Worm (Caenorhabditis elegans) whole organism, mixed stage, embryonic: ENCODE measurements around the gene Y62E10A.23.

Source experiments
- M03D4.4 ChIP-seq: sonication (generic microtip); optimal IDR thresholded peaks from 2 replicates; lab custom pipeline; 2017; ENCODE audit warnings: mild to moderate bottlenecking, missing genetic modification characterization, missing compliant biosample characterization
- bed-3 ChIP-seq: fragments of 200-800 bp; sonication (Bioruptor generic); optimal IDR thresholded peaks from 3 replicates; lab custom pipeline; 2018; ENCODE audit warnings: mild to moderate bottlenecking, missing genetic modification characterization, moderate library complexity, missing compliant biosample characterization
- blmp-1 ChIP-seq: fragments of 150-350 bp; optimal IDR thresholded peaks from 2 replicates; lab custom pipeline; 2014; ENCODE audit warnings: missing biosample characterization, missing genetic modification characterization
- ceh-43 ChIP-seq: fragments of 200-800 bp; sonication (Bioruptor generic); optimal IDR thresholded peaks from 2 replicates; lab custom pipeline; 2018; ENCODE audit warnings: mild to moderate bottlenecking, missing genetic modification characterization, moderate library complexity, missing compliant biosample characterization
- ceh-83 ChIP-seq: fragments of 200-800 bp; sonication (Bioruptor generic); optimal IDR thresholded peaks from 2 replicates; lab custom pipeline; 2018; ENCODE audit warnings: mild to moderate bottlenecking, missing genetic modification characterization, missing compliant biosample characterization
- ces-1 ChIP-seq: fragments of 150-350 bp; optimal IDR thresholded peaks from 2 replicates; lab custom pipeline; 2014; ENCODE audit warnings: missing biosample characterization, missing genetic modification reagents, missing genetic modification characterization
- cnd-1 ChIP-seq: fragments of 200-800 bp; sonication (Bioruptor generic); optimal IDR thresholded peaks from 2 replicates; lab custom pipeline; 2018; ENCODE audit warnings: mild to moderate bottlenecking, missing genetic modification characterization, missing compliant biosample characterization
- drap-1 ChIP-seq: fragments of 200-800 bp; sonication (Bioruptor generic); optimal IDR thresholded peaks from 3 replicates; lab custom pipeline; 2018; ENCODE audit warnings: mild to moderate bottlenecking, missing genetic modification characterization, missing compliant biosample characterization
- elt-1 ChIP-seq: sonication (generic microtip); optimal IDR thresholded peaks from 2 replicates; lab custom pipeline; 2017; ENCODE audit warnings: missing genetic modification characterization, mild to moderate bottlenecking, missing compliant biosample characterization, antibody characterized with exemption, moderate library complexity, borderline replicate concordance; ENCODE audit not compliant: insufficient read depth
- elt-3 ChIP-seq: fragments of 150-350 bp; optimal IDR thresholded peaks from 2 replicates; lab custom pipeline; 2014; ENCODE audit warnings: missing biosample characterization, missing genetic modification characterization
- hlh-1 ChIP-seq: fragments of 150-350 bp; optimal IDR thresholded peaks from 2 replicates; lab custom pipeline; 2014; ENCODE audit warnings: missing biosample characterization, missing genetic modification reagents, missing genetic modification characterization
- lin-13 ChIP-seq: fragments of 150-350 bp; optimal IDR thresholded peaks from 2 replicates; lab custom pipeline; 2014; ENCODE audit warnings: missing biosample characterization, missing genetic modification characterization
- lin-32 ChIP-seq: fragments of 200-800 bp; sonication (Bioruptor generic); optimal IDR thresholded peaks from 2 replicates; lab custom pipeline; 2018; ENCODE audit warnings: mild to moderate bottlenecking, missing genetic modification characterization, missing compliant biosample characterization
- lsy-2 ChIP-seq: fragments of 150-350 bp; optimal IDR thresholded peaks from 2 replicates; lab custom pipeline; 2014; ENCODE audit warnings: missing biosample characterization, missing genetic modification characterization
- mls-2 ChIP-seq: sonication (generic microtip); optimal IDR thresholded peaks from 2 replicates; lab custom pipeline; 2016; ENCODE audit warnings: mild to moderate bottlenecking, missing genetic modification characterization, moderate library complexity, missing compliant biosample characterization
- nhr-12 ChIP-seq: fragments of 150-350 bp; optimal IDR thresholded peaks from 2 replicates; lab custom pipeline; 2014; ENCODE audit warnings: missing biosample characterization, missing genetic modification characterization
- nhr-2 ChIP-seq: fragments of 150-350 bp; optimal IDR thresholded peaks from 2 replicates; lab custom pipeline; 2014; ENCODE audit warnings: missing biosample characterization, missing genetic modification characterization
- nhr-237 ChIP-seq: fragments of 150-350 bp; optimal IDR thresholded peaks from 2 replicates; lab custom pipeline; 2014; ENCODE audit warnings: missing biosample characterization, missing genetic modification characterization
- nhr-28 ChIP-seq: fragments of 150-350 bp; optimal IDR thresholded peaks from 2 replicates; lab custom pipeline; 2014; ENCODE audit warnings: missing biosample characterization, missing genetic modification characterization
- pha-4 ChIP-seq: fragments of 150-350 bp; optimal IDR thresholded peaks from 2 replicates; lab custom pipeline; 2018; ENCODE audit warnings: missing biosample characterization, missing genetic modification reagents, missing genetic modification characterization
- sem-2 ChIP-seq: fragments of 200-800 bp; sonication (Bioruptor generic); optimal IDR thresholded peaks from 2 replicates; lab custom pipeline; 2018; ENCODE audit warnings: mild to moderate bottlenecking, missing genetic modification characterization, missing compliant biosample characterization
- sptf-1 ChIP-seq: sonication (generic microtip); optimal IDR thresholded peaks from 2 replicates; lab custom pipeline; 2017; ENCODE audit warnings: mild to moderate bottlenecking, missing genetic modification characterization, moderate library complexity, missing compliant biosample characterization
- tbx-8 ChIP-seq: fragments of 200-800 bp; sonication (Bioruptor generic); optimal IDR thresholded peaks from 2 replicates; lab custom pipeline; 2018; ENCODE audit warnings: mild to moderate bottlenecking, missing genetic modification characterization, moderate library complexity, missing compliant biosample characterization
- unc-120 ChIP-seq: sonication (generic microtip); optimal IDR thresholded peaks from 2 replicates; lab custom pipeline; 2017; ENCODE audit warnings: missing genetic modification characterization, missing compliant biosample characterization; ENCODE audit not compliant: poor library complexity, severe bottlenecking
- unc-39 ChIP-seq: fragments of 150-350 bp; optimal IDR thresholded peaks from 2 replicates; lab custom pipeline; 2014; ENCODE audit warnings: missing biosample characterization, missing genetic modification characterization
- unc-62 ChIP-seq: fragments of 150-350 bp; optimal IDR thresholded peaks from 2 replicates; lab custom pipeline; 2014; ENCODE audit warnings: missing biosample characterization, missing genetic modification reagents, missing genetic modification characterization
- zip-8 ChIP-seq: fragments of 150-350 bp; optimal IDR thresholded peaks from 2 replicates; lab custom pipeline; 2014; ENCODE audit warnings: missing biosample characterization, missing genetic modification characterization

The Y62E10A.23 gene

DNA sequence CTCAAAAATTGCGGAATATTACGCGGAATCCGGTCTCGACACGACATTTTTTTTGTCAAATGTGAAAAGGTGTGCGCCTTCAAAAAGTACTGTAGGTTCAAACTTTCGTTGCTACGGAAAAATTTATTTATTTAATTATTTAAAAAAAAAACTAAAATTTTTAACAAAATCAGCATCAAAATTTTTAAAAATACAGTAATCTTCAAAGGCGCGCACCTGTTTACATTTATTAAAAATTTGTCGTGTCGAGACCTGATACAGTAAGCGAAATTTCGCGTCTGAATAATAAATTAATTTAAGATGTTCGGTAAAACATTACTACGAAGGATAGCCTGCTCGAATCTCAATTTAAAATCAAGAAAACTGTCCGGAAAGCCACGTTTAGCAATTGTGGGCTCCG lies 14.4 kb upstream of the Y62E10A.23 start, which contains the start of gene Y62E10A.6:
Y62E10A.6 (plus strand) TSS at position 301 of the 400 bp plus-strand sequence.
- TF ChIP-seq pha-4 (tag; lab: Kevin White, UChicago) (no peak), blmp-1 (tag; lab: Kevin White, UChicago) (no peak), hlh-1 (tag; lab: Kevin White, UChicago) (no peak), sem-2 (GFP tag; lab: Kevin White, UChicago) (no peak), lin-32 (GFP tag; lab: Kevin White, UChicago) (no peak), elt-3 (tag; lab: Kevin White, UChicago) (no peak), cnd-1 (no peak), unc-39 (tag; lab: Kevin White, UChicago) (no peak)

ce11 chrIV:13374918-13375317 lies 11.2 kb upstream of the Y62E10A.23 start:
- TF ChIP-seq drap-1 (no peak), unc-39 (tag; lab: Kevin White, UChicago) (no peak), nhr-237 (tag; lab: Kevin White, UChicago) (no peak), ceh-43 (no peak), lin-13 (no peak), nhr-2 (no peak), cnd-1 (no peak), unc-62 (GFP tag; lab: Kevin White, UChicago) (no peak), sem-2 (GFP tag; lab: Kevin White, UChicago) (no peak), lin-32 (GFP tag; lab: Kevin White, UChicago) (no peak), M03D4.4 (tag; lab: Kevin White, UChicago) (no peak), nhr-12 (no peak), pha-4 (tag; lab: Kevin White, UChicago) (no peak), ceh-83 (GFP tag; lab: Kevin White, UChicago) (no peak), lsy-2 (tag; lab: Kevin White, UChicago) (no peak)

DNA sequence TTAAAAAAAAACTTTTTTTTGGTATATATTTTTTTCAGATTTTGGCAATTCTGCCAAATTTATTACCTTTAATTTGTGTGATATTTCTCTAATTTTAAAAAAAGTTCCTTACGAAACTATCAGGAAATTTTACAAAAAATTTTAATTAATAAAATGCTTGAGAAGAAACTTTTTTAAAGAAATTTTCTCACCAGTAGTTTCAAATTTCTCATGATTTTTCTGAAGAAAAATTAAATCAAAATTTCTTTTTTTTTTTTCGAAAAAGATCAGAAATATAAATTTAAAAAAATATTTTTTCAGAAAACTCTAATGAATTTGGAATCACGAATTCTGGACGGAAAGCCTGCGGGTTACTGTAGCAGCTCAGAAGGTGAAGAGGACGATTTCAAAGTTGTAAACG lies 8.4 kb upstream of the Y62E10A.23 start, which contains the start of gene mau-8:
mau-8 (plus strand) TSS at position 301 of the 400 bp plus-strand sequence.
- TF ChIP-seq nhr-28, result no peak
- no peak for TF ChIP-seq elt-3 (tag; lab: Kevin White, UChicago)
- TF ChIP-seq tbx-8 (GFP tag; lab: Kevin White, UChicago), result no peak
- no peak for TF ChIP-seq lsy-2 (tag; lab: Kevin White, UChicago)
- TF ChIP-seq, all 35 proteins: peak for 0

DNA sequence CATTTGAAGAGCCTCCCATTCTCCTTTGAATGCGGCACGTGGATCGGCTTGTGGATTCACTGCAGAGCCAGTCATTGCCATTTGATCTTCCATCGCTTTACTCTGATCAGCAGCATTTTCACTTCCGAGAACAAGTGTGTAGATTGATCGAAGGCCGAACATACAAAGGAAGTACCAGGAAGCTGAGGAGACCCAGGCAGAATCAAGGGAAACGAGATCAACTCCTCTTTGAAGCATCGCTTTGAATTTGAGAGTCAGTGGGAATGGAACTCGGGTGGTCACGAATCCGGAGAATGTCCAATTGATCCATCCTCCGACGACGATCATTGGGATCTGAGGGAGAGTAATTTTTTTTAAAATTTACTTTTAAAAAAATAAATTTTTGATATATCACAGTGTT lies 5.6 kb upstream of the Y62E10A.23 start:
- no peak for TF ChIP-seq bed-3 (GFP tag; lab: Kevin White, UChicago)
- no peak for TF ChIP-seq lin-32 (GFP tag; lab: Kevin White, UChicago)
- no peak for TF ChIP-seq unc-120
- TF ChIP-seq lin-13, result no peak
- no peak for TF ChIP-seq drap-1
- TF ChIP-seq elt-3 (tag; lab: Kevin White, UChicago), result no peak
- no peak for TF ChIP-seq tbx-8 (GFP tag; lab: Kevin White, UChicago)
- TF ChIP-seq sem-2 (GFP tag; lab: Kevin White, UChicago), result no peak

DNA sequence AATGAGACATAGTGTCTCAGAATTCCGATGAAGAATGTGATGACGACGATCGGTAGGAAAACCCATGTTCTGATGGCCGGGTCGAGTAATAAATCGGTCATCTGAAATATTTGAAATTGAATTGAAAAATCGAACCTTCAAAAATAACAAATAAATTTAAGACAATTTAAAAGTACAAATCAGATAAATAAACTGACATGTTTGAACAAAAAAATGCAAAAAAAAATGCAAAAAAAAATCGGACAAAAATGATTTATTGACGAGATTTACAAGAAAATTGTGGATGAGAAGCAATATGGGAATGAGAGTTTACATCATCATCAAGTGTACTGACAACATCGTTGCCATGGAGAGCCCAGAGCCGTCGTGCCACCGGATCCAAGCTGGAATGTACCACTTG lies 4.3 kb upstream of the Y62E10A.23 start, which contains the start of gene emc-3:
emc-3 (minus strand) TSS at position 101 of the 400 bp plus-strand sequence.
- no peak for TF ChIP-seq lin-13
- TF ChIP-seq nhr-12, result no peak
- no peak for TF ChIP-seq cnd-1
- no peak for TF ChIP-seq ces-1 (GFP tag; lab: Kevin White, UChicago)
- TF ChIP-seq tbx-8 (GFP tag; lab: Kevin White, UChicago), result no peak

- TF ChIP-seq unc-62 (GFP tag; lab: Kevin White, UChicago) (no peak), lsy-2 (tag; lab: Kevin White, UChicago) (no peak), mls-2 (tag; lab: Kevin White, UChicago) (no peak), blmp-1 (tag; lab: Kevin White, UChicago) (no peak), sptf-1 (tag; lab: Kevin White, UChicago) (no peak), unc-39 (tag; lab: Kevin White, UChicago) (no peak), ces-1 (GFP tag; lab: Kevin White, UChicago) (peak; percentile 91), zip-8 (tag; lab: Kevin White, UChicago) (no peak), elt-1 (tag; lab: Kevin White, UChicago) (no peak)
- TF ChIP-seq, all 35 proteins: peak for 1
Measured at ce11 chrIV:13383763-13384436, 2.2 kb upstream of the Y62E10A.23 start, which contains the start of gene rab-19. rab-19 (minus strand) TSS chrIV:13384386.
